Fruit fly (Drosophila melanogaster) whole organism, adult: ENCODE data around the gene CG3552.
A peak's percentile ranks its signal among the peaks of the same experiment; 100 is the strongest.

ENCODE experiments used
- CG11617 ChIP-seq: fragments of 200-800 bp; sonication (Bioruptor generic); optimal IDR thresholded peaks from 2 replicates; lab custom pipeline; 2017; ENCODE audit warnings: mild to moderate bottlenecking, missing biosample characterization, missing genetic modification reagents, missing genetic modification characterization
- CG12768 ChIP-seq: fragments of 200-800 bp; sonication (Bioruptor generic); optimal IDR thresholded peaks from 2 replicates; lab custom pipeline; 2017; ENCODE audit warnings: missing biosample characterization, missing genetic modification characterization, mild to moderate bottlenecking, moderate library complexity, missing genetic modification reagents
- CG14711 ChIP-seq: fragments of 200-800 bp; sonication (Bioruptor generic); optimal IDR thresholded peaks from 2 replicates; lab custom pipeline; 2018; ENCODE audit warnings: missing biosample characterization, mild to moderate bottlenecking, missing genetic modification characterization, moderate library complexity
- CG1620 ChIP-seq: fragments of 200-800 bp; sonication (Bioruptor generic); optimal IDR thresholded peaks from 2 replicates; lab custom pipeline; 2016; ENCODE audit warnings: missing biosample characterization, missing genetic modification characterization
- Clk ChIP-seq: fragments of 200-800 bp; sonication (Bioruptor generic); optimal IDR thresholded peaks from 2 replicates; lab custom pipeline; 2017; ENCODE audit warnings: missing biosample characterization, missing genetic modification characterization
- bab1 ChIP-seq: fragments of 200-800 bp; sonication (Bioruptor generic); optimal IDR thresholded peaks from 3 replicates; lab custom pipeline; 2019; ENCODE audit warnings: missing biosample characterization, mild to moderate bottlenecking, missing genetic modification characterization, moderate library complexity
- kay ChIP-seq: fragments of 200-800 bp; sonication (Bioruptor generic); peaks from one replicate; lab custom pipeline; 2016; ENCODE audit warnings: missing biosample characterization, missing genetic modification characterization, borderline replicate concordance
- ovo ChIP-seq: fragments of 200-800 bp; sonication (Bioruptor generic); optimal IDR thresholded peaks from 2 replicates; lab custom pipeline; 2016; ENCODE audit warnings: missing biosample characterization, missing genetic modification characterization
- tj ChIP-seq: fragments of 200-800 bp; sonication (Bioruptor generic); optimal IDR thresholded peaks from 3 replicates; lab custom pipeline; 2017; ENCODE audit warnings: missing biosample characterization, mild to moderate bottlenecking, missing genetic modification characterization, moderate library complexity
- toe ChIP-seq: fragments of 200-800 bp; sonication (Bioruptor generic); optimal IDR thresholded peaks from 2 replicates; lab custom pipeline; 2016; ENCODE audit warnings: missing biosample characterization, missing genetic modification characterization

- TF ChIP-seq kay = no peak
- TF ChIP-seq bab1 = peak; percentile 0
- peak; percentile 26 for TF ChIP-seq tj (GFP tag; lab: Kevin White, UChicago)
- TF ChIP-seq CG1620 = no peak
- TF ChIP-seq CG11617 = peak; percentile 56
- no peak for TF ChIP-seq CG12768 (GFP tag; lab: Kevin White, UChicago)
- TF ChIP-seq Clk (GFP tag; lab: Kevin White, UChicago) = no peak
- peak; percentile 90 for TF ChIP-seq CG14711 (tag; lab: Kevin White, UChicago)
- TF ChIP-seq toe (GFP tag; lab: Kevin White, UChicago) = peak; percentile 33
- no peak for TF ChIP-seq ovo
These were observed at the start of gene CG3552, which contains the start of gene phol for dm6 chr3L:9455819-9456388.
